Worm (Caenorhabditis elegans): ENCODE measurements around the gene C06B3.6.
"Not testable (repeated sequence)": the region's sequence is repeated elsewhere in the genome, so short reads cannot be mapped to it uniquely, and the experiment has no call there.

DNA sequence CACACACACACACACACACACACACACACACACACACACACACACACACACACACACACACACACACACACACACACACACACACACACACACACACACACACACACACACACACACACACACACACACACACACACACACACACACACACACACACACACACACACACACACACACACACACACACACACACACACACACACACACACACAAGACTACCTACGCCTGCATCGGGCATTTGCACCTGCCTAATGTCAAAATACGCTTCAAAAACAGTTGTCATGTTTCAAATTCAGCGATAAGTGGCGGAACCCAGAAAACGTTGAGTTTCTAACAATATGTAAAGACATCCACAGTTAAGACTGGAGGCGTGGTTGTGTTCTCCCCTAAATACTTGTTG lies 39.9 kb downstream of the C06B3.6 start:
- TF ChIP-seq ztf-11 (tag; optimal IDR thresholded peaks at IDR 0.05); lsy-2 (tag; optimal IDR thresholded peaks at IDR 0.05); nhr-12 (tag; optimal IDR thresholded peaks at IDR 0.05); nhr-237 (tag; optimal IDR thresholded peaks at IDR 0.05); ceh-39 (tag; optimal IDR thresholded peaks at IDR 0.05); elt-3 (tag; optimal IDR thresholded peaks at IDR 0.05); lin-13 (tag; optimal IDR thresholded peaks at IDR 0.05); pha-4 (tag; optimal IDR thresholded peaks at IDR 0.05); elt-1 (tag; optimal IDR thresholded peaks at IDR 0.05; ENCODE audit: borderline replicate concordance, insufficient read depth); mep-1 (tag; optimal IDR thresholded peaks at IDR 0.05); snpc-4 (tag; optimal IDR thresholded peaks at IDR 0.05); unc-39 (tag; optimal IDR thresholded peaks at IDR 0.05): not testable (repeated sequence)

All from whole organism, mixed stage, embryonic.